Worm (Caenorhabditis elegans): ENCODE measurements around the gene Y57G7A.11.

DNA sequence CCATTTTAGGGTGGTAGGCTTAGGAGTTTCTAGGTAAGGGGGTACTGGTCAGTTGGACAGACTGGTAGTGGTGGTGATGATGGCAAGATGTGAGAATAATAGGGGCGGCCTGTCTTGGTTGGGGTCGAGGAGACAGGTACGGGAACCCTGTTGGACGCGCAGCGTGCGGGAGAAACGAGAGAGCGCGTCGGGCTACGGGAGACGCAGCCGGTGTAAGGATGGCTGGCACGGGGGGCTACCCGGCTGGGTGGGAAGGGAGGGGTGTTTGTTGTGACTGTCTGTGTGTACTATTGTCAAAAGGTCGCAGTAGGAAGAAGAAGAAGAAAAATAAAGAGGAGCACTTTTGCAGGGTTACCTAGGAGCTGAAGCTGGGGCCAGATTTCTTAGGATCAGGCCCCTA, 40.2 kb downstream of the Y57G7A.11 start:
- TF ChIP-seq aly-2 (tag; optimal IDR thresholded peaks at IDR 0.05): no peak
- TF ChIP-seq nhr-28 (tag; optimal IDR thresholded peaks at IDR 0.05): no peak
- no peak for TF ChIP-seq pqm-1 (tag; optimal IDR thresholded peaks at IDR 0.05)
- no peak for TF ChIP-seq ama-1 (optimal IDR thresholded peaks at IDR 0.05)
- TF ChIP-seq tbx-2 (tag; optimal IDR thresholded peaks at IDR 0.05): no peak
- TF ChIP-seq egl-27 (tag; optimal IDR thresholded peaks at IDR 0.05): no peak
- no peak for TF ChIP-seq ceh-90 (tag; optimal IDR thresholded peaks at IDR 0.05)
- no peak for TF ChIP-seq ceh-82 (tag; optimal IDR thresholded peaks at IDR 0.05)
- no peak for TF ChIP-seq nhr-12 (tag; optimal IDR thresholded peaks at IDR 0.05)
- TF ChIP-seq lir-3 (tag; optimal IDR thresholded peaks at IDR 0.05; ENCODE audit: poor library complexity): no peak
- no peak for TF ChIP-seq elt-3 (tag; optimal IDR thresholded peaks at IDR 0.05)
- TF ChIP-seq lin-15B (tag; optimal IDR thresholded peaks at IDR 0.05): no peak

Measured in whole organism, L1 larva.